Worm (Caenorhabditis elegans): Measurements from ENCODE around the gene Y38F1A.1.
A peak's percentile ranks its signal among the peaks of the same experiment; 100 is the strongest.

The Y38F1A.1 gene

ce11 chrII:12931456-12931923 lies 23.1 kb downstream of the Y38F1A.1 start, which contains the start of gene dct-18:
TSS of gene dct-18 (plus strand) at chrII:12931873.
- peak; percentile 46 for TF ChIP-seq xbp-1 (tag; optimal IDR thresholded peaks at IDR 0.05)
- TF ChIP-seq elt-2 (tag; optimal IDR thresholded peaks at IDR 0.05): peak; percentile 69
- no peak for TF ChIP-seq zip-4 (GFP tag; optimal IDR thresholded peaks at IDR 0.05)
- no peak for TF ChIP-seq ceh-8 (GFP tag; optimal IDR thresholded peaks at IDR 0.05)
- no peak for TF ChIP-seq pax-3 (tag; optimal IDR thresholded peaks at IDR 0.05)
- TF ChIP-seq lin-35 (GFP tag; optimal IDR thresholded peaks at IDR 0.05): peak in 1 of 2 experiments; percentile 24
- no peak for TF ChIP-seq efl-1 (optimal IDR thresholded peaks at IDR 0.05)
- peak in 1 of 2 experiments; percentile 56 for TF ChIP-seq efl-1 (GFP tag; optimal IDR thresholded peaks at IDR 0.05 in 1 of 2)
- TF ChIP-seq pqm-1 (tag; optimal IDR thresholded peaks at IDR 0.05): peak; percentile 3

- no peak for TF ChIP-seq efl-1 (optimal IDR thresholded peaks at IDR 0.05)
- peak in 1 of 2 experiments; percentile 49 for TF ChIP-seq efl-1 (GFP tag; optimal IDR thresholded peaks at IDR 0.05 in 1 of 2)
- TF ChIP-seq lin-13 (GFP tag; optimal IDR thresholded peaks at IDR 0.05): no peak
- no peak for TF ChIP-seq fkh-4 (tag; optimal IDR thresholded peaks at IDR 0.05; ENCODE audit: borderline replicate concordance)
Measured at ce11 chrII:12930138-12930537, 24.4 kb downstream of the Y38F1A.1 start.

ce11 chrII:12928241-12928640 lies 26.3 kb downstream of the Y38F1A.1 start, which contains the start of gene F58G1.3:
TSS of gene F58G1.3 (minus strand) at chrII:12928341.
- TF ChIP-seq irx-1 (tag; optimal IDR thresholded peaks at IDR 0.05): no peak
- no peak for TF ChIP-seq ztf-4 (tag; optimal IDR thresholded peaks at IDR 0.05)
- TF ChIP-seq nhr-90 (tag; optimal IDR thresholded peaks at IDR 0.05; ENCODE audit: poor library complexity): no peak

ce11 chrII:12925551-12925950 lies 29.0 kb downstream of the Y38F1A.1 start, which contains the start of gene F58G1.8:
TSS of gene F58G1.8 (minus strand) at chrII:12925651.
- no peak for TF ChIP-seq mdl-1 (tag; optimal IDR thresholded peaks at IDR 0.05)
- no peak for TF ChIP-seq efl-3 (GFP tag; optimal IDR thresholded peaks at IDR 0.05)
- no peak for TF ChIP-seq ceh-88 (GFP tag; IDR thresholded peaks at IDR 0.05)
- TF ChIP-seq fkh-8 (tag; optimal IDR thresholded peaks at IDR 0.05): no peak
- TF ChIP-seq unc-130 (tag; optimal IDR thresholded peaks at IDR 0.05): no peak
- TF ChIP-seq nhr-71 (tag; optimal IDR thresholded peaks at IDR 0.05): no peak

- TF ChIP-seq lin-15B (tag; optimal IDR thresholded peaks at IDR 0.05) (no peak), efl-3 (GFP tag; optimal IDR thresholded peaks at IDR 0.05) (no peak), fos-1 (tag; optimal IDR thresholded peaks at IDR 0.05) (no peak), C34B4.2 (tag; optimal IDR thresholded peaks at IDR 0.05) (no peak), tlp-1 (tag; optimal IDR thresholded peaks at IDR 0.05) (no peak), nhr-84 (tag; optimal IDR thresholded peaks at IDR 0.05) (no peak), nhr-237 (tag; optimal IDR thresholded peaks at IDR 0.05) (no peak), pag-3 (tag; optimal IDR thresholded peaks at IDR 0.05; ENCODE audit: borderline replicate concordance, insufficient read depth) (no peak), ces-1 (GFP tag; optimal IDR thresholded peaks at IDR 0.05) (no peak), nhr-90 (tag; optimal IDR thresholded peaks at IDR 0.05; ENCODE audit: poor library complexity) (no peak), sox-4 (tag; optimal IDR thresholded peaks at IDR 0.05) (no peak), nhr-28 (tag; optimal IDR thresholded peaks at IDR 0.05) (no peak), zag-1 (tag; optimal IDR thresholded peaks at IDR 0.05) (no peak), pqm-1 (tag; optimal IDR thresholded peaks at IDR 0.05) (no peak), dsc-1 (tag; optimal IDR thresholded peaks at IDR 0.05) (no peak), lsy-2 (tag; optimal IDR thresholded peaks at IDR 0.05) (no peak), blmp-1 (tag; optimal IDR thresholded peaks at IDR 0.05) (no peak), mab-9 (GFP tag; IDR thresholded peaks at IDR 0.05) (no peak)
Measured at ce11 chrII:12923225-12923624, 31.3 kb downstream of the Y38F1A.1 start.

Measured in whole organism, L1 larva.